Fruit fly (Drosophila melanogaster): ENCODE results near the gene CG9396.

CG9396 gene

dm6 chr3R:9618331-9618730, 46.9 kb upstream of the CG9396 start (continued):
- TF ChIP-seq HLHmδ (GFP tag; optimal IDR thresholded peaks at IDR 0.05) (no peak), lilli (GFP tag; optimal IDR thresholded peaks at IDR 0.05) (peak; percentile 73), zfh1 (GFP tag; IDR thresholded peaks at IDR 0.05) (peak; percentile 93), CG12659 (GFP tag; optimal IDR thresholded peaks at IDR 0.05) (peak; percentile 61), CG7556 (GFP tag; optimal IDR thresholded peaks at IDR 0.05) (peak; percentile 44), Scr (GFP tag; IDR thresholded peaks at IDR 0.05; ENCODE audit: partially characterized antibody) (no peak), exex (tag; optimal IDR thresholded peaks at IDR 0.05) (no peak), CG14441 (GFP tag; IDR thresholded peaks at IDR 0.05) (peak; percentile 79), unpg (GFP tag; optimal IDR thresholded peaks at IDR 0.05) (peak; percentile 76), CG1832 (GFP tag; optimal IDR thresholded peaks at IDR 0.05) (no peak), vfl (GFP tag; optimal IDR thresholded peaks at IDR 0.05) (no peak), nerfin-1 (tag; optimal IDR thresholded peaks at IDR 0.05) (peak; percentile 51), CG4360 (GFP tag; IDR thresholded peaks at IDR 0.05) (peak; percentile 56; the same call in 1 of the 2 replicates), gce (GFP tag; IDR thresholded peaks at IDR 0.05) (0 out of 3 replicates have a peak, but pooled peaks have one; percentile 63), CG9215 (GFP tag; IDR thresholded peaks at IDR 0.05) (peak; percentile 52; the same call in 1 of the 2 replicates), gsb-n (tag; optimal IDR thresholded peaks at IDR 0.05) (peak; percentile 66), CG12942 (GFP tag; optimal IDR thresholded peaks at IDR 0.05) (peak; percentile 51), CG7963 (GFP tag; IDR thresholded peaks at IDR 0.05; ENCODE audit: partially characterized antibody) (no peak), ato (GFP tag; IDR thresholded peaks at IDR 0.05; ENCODE audit: partially characterized antibody) (no peak), dmrt99B (tag; optimal IDR thresholded peaks at IDR 0.05) (peak; percentile 82), cas (GFP tag; IDR thresholded peaks at IDR 0.05) (0 out of 2 replicates have a peak, but pooled peaks have one; percentile 24), CG33213 (GFP tag; optimal IDR thresholded peaks at IDR 0.05) (peak; percentile 56), ATbp (GFP tag; optimal IDR thresholded peaks at IDR 0.05) (peak; percentile 74), Sox102F (GFP tag; optimal IDR thresholded peaks at IDR 0.05) (peak; percentile 86), Vsx1 (GFP tag; optimal IDR thresholded peaks at IDR 0.05) (no peak), ttk (GFP tag; IDR thresholded peaks at IDR 0.05) (peak; percentile 87), CG2120 (GFP tag; optimal IDR thresholded peaks at IDR 0.05) (peak; percentile 44), CG4707 (GFP tag; optimal IDR thresholded peaks at IDR 0.05) (peak; percentile 48), CG17328 (GFP tag; IDR thresholded peaks at IDR 0.05) (peak; percentile 88), dm (GFP tag; optimal IDR thresholded peaks at IDR 0.05) (peak; percentile 2), mirr (GFP tag; optimal IDR thresholded peaks at IDR 0.05) (no peak), Nf-YA (GFP tag; IDR thresholded peaks at IDR 0.05) (peak; percentile 76), org-1 (GFP tag; optimal IDR thresholded peaks at IDR 0.05) (peak; percentile 72), CG9817 (tag; optimal IDR thresholded peaks at IDR 0.05) (peak; percentile 63), CG4404 (GFP tag; IDR thresholded peaks at IDR 0.05) (peak; percentile 71), CG4282 (GFP tag; optimal IDR thresholded peaks at IDR 0.05) (no peak), CG33557 (GFP tag; optimal IDR thresholded peaks at IDR 0.05) (peak; percentile 19), pzg (GFP tag; optimal IDR thresholded peaks at IDR 0.05) (no peak), CG5180 (GFP tag; optimal IDR thresholded peaks at IDR 0.05) (peak; percentile 43), Dfd (GFP tag; optimal IDR thresholded peaks at IDR 0.05) (no peak), CG11695 (GFP tag; IDR thresholded peaks at IDR 0.05) (peak; percentile 72; the same call in 2 of the 3 replicates), CG7372 (GFP tag; IDR thresholded peaks at IDR 0.05) (peak; percentile 39; the same call in 1 of the 2 replicates), CG11723 (GFP tag; optimal IDR thresholded peaks at IDR 0.05) (peak; percentile 56), ase (GFP tag; IDR thresholded peaks at IDR 0.05) (peak; percentile 74; the same call in 2 of the 3 replicates), CG12299 (tag; optimal IDR thresholded peaks at IDR 0.05) (no peak), gsb (GFP tag; IDR thresholded peaks at IDR 0.05) (no peak), CG32767 (GFP tag; IDR thresholded peaks at IDR 0.05) (peak; percentile 76), CG6689 (GFP tag; IDR thresholded peaks at IDR 0.05) (peak; percentile 78), CG6813 (GFP tag; optimal IDR thresholded peaks at IDR 0.05) (peak; percentile 54), stc (GFP tag; IDR thresholded peaks at IDR 0.05) (peak; percentile 77)

Data from whole organism, embryonic.